Worm (Caenorhabditis elegans) whole organism, late embryonic: Measurements from ENCODE around the gene gba-1.

Source experiments
- nhr-11 ChIP-seq: fragments of 150-350 bp; optimal IDR thresholded peaks from 2 replicates; lab custom pipeline; 2014; ENCODE audit warnings: missing biosample characterization, missing genetic modification characterization
- pha-4 ChIP-seq: fragments of 150-350 bp; optimal IDR thresholded peaks from 2 replicates; lab custom pipeline; 2018; ENCODE audit warnings: missing biosample characterization, missing genetic modification reagents, missing genetic modification characterization
- pros-1 ChIP-seq: fragments of 150-350 bp; optimal IDR thresholded peaks from 2 replicates; lab custom pipeline; 2014; ENCODE audit warnings: missing biosample characterization, missing genetic modification reagents, missing genetic modification characterization

- TF ChIP-seq nhr-11 (tag; lab: Kevin White, UChicago) (no peak), pha-4 (tag; lab: Kevin White, UChicago) (no peak), pros-1 (tag; lab: Kevin White, UChicago) (no peak)
Observed at ce11 chrII:2177735-2178134, 1.2 kb downstream of the gba-1 start.
